Worm (Caenorhabditis elegans) whole organism, late embryonic: Measurements from ENCODE around the gene Y38F1A.2.

Experiments used
- C08G9.2 ChIP-seq: sonication (generic microtip); optimal IDR thresholded peaks from 2 replicates; lab custom pipeline; 2016; ENCODE audit warnings: mild to moderate bottlenecking, missing genetic modification characterization, moderate library complexity, missing compliant biosample characterization
- F13H6.1 ChIP-seq: sonication (generic microtip); optimal IDR thresholded peaks from 2 replicates; lab custom pipeline; 2016; ENCODE audit warnings: missing genetic modification characterization, missing compliant biosample characterization
- K09A11.1 ChIP-seq: sonication (generic microtip); optimal IDR thresholded peaks from 2 replicates; lab custom pipeline; 2017; ENCODE audit warnings: antibody characterized with exemption, mild to moderate bottlenecking, missing genetic modification characterization, missing compliant biosample characterization; ENCODE audit not compliant: insufficient read depth
- T23F11.4 ChIP-seq: fragments of 200-800 bp; sonication (Bioruptor generic); optimal IDR thresholded peaks from 2 replicates; lab custom pipeline; 2018; ENCODE audit warnings: mild to moderate bottlenecking, missing genetic modification characterization, missing compliant biosample characterization
- Y22D7AL.16 ChIP-seq: sonication (generic microtip); optimal IDR thresholded peaks from 2 replicates; lab custom pipeline; 2016; ENCODE audit warnings: missing genetic modification characterization, missing compliant biosample characterization
- ama-1 ChIP-seq: fragments of 150-350 bp; optimal IDR thresholded peaks from 2 replicates; lab custom pipeline; 2014
- ceh-14 ChIP-seq: sonication (generic microtip); optimal IDR thresholded peaks from 2 replicates; lab custom pipeline; 2016; ENCODE audit warnings: missing genotype, missing genetic modification characterization, missing compliant biosample characterization
- ceh-18 ChIP-seq: sonication (generic microtip); optimal IDR thresholded peaks from 2 replicates; lab custom pipeline; 2016; ENCODE audit warnings: missing genetic modification characterization, missing compliant biosample characterization
- ceh-19 ChIP-seq: fragments of 200-800 bp; sonication (Bioruptor generic); optimal IDR thresholded peaks from 2 replicates; lab custom pipeline; 2018; ENCODE audit warnings: mild to moderate bottlenecking, missing genetic modification characterization, missing compliant biosample characterization
- ceh-2 ChIP-seq: sonication (generic microtip); optimal IDR thresholded peaks from 2 replicates; lab custom pipeline; 2016; ENCODE audit warnings: missing genotype, missing genetic modification characterization, missing compliant biosample characterization
- ceh-22 ChIP-seq: sonication (generic microtip); optimal IDR thresholded peaks from 2 replicates; lab custom pipeline; 2017; ENCODE audit warnings: missing biosample characterization, missing genetic modification characterization
- ceh-24 ChIP-seq: sonication (generic microtip); optimal IDR thresholded peaks from 2 replicates; lab custom pipeline; 2016; ENCODE audit warnings: mild to moderate bottlenecking, missing genetic modification characterization, missing compliant biosample characterization
- ceh-30 ChIP-seq: fragments of 150-350 bp; optimal IDR thresholded peaks from 2 replicates; lab custom pipeline; 2014; ENCODE audit warnings: missing biosample characterization, missing genetic modification characterization
- ceh-31 ChIP-seq: sonication (generic microtip); optimal IDR thresholded peaks from 2 replicates; lab custom pipeline; 2016; ENCODE audit warnings: missing genetic modification characterization, missing compliant biosample characterization
- ceh-6 ChIP-seq: fragments of 200-800 bp; sonication (Bioruptor generic); optimal IDR thresholded peaks from 2 replicates; lab custom pipeline; 2018; ENCODE audit warnings: mild to moderate bottlenecking, missing genetic modification characterization, missing compliant biosample characterization
- che-1 ChIP-seq: sonication (generic microtip); optimal IDR thresholded peaks from 2 replicates; lab custom pipeline; 2016; ENCODE audit warnings: mild to moderate bottlenecking, missing genetic modification characterization, missing compliant biosample characterization
- dmd-4 ChIP-seq: sonication (generic microtip); optimal IDR thresholded peaks from 2 replicates; lab custom pipeline; 2016; ENCODE audit warnings: borderline replicate concordance, missing genetic modification characterization, missing compliant biosample characterization
- dve-1 ChIP-seq: sonication (generic microtip); optimal IDR thresholded peaks from 2 replicates; lab custom pipeline; 2017; ENCODE audit warnings: antibody characterized with exemption, mild to moderate bottlenecking, missing genetic modification characterization, missing compliant biosample characterization
- elt-2 ChIP-seq: sonication (generic microtip); optimal IDR thresholded peaks from 2 replicates; lab custom pipeline; 2016; ENCODE audit warnings: missing genetic modification reagents, missing genetic modification characterization, missing compliant biosample characterization
- eyg-1 ChIP-seq: sonication (generic microtip); optimal IDR thresholded peaks from 2 replicates; lab custom pipeline; 2016; ENCODE audit warnings: missing genotype, missing genetic modification characterization, missing compliant biosample characterization
- fax-1 ChIP-seq: sonication (generic microtip); optimal IDR thresholded peaks from 2 replicates; lab custom pipeline; 2016; ENCODE audit warnings: missing genotype, missing genetic modification characterization, missing compliant biosample characterization
- fkh-6 ChIP-seq: sonication (generic microtip); optimal IDR thresholded peaks from 2 replicates; lab custom pipeline; 2016; ENCODE audit warnings: missing genetic modification characterization, missing compliant biosample characterization
- hlh-13 ChIP-seq: fragments of 200-800 bp; sonication (Bioruptor generic); optimal IDR thresholded peaks from 2 replicates; lab custom pipeline; 2018; ENCODE audit warnings: mild to moderate bottlenecking, missing genetic modification characterization, missing compliant biosample characterization
- hlh-15 ChIP-seq: sonication (generic microtip); optimal IDR thresholded peaks from 2 replicates; lab custom pipeline; 2016; ENCODE audit warnings: missing genetic modification characterization, missing compliant biosample characterization
- hlh-30 ChIP-seq: sonication (generic microtip); optimal IDR thresholded peaks from 2 replicates; lab custom pipeline; 2017; ENCODE audit warnings: antibody characterized with exemption, missing genetic modification characterization, missing compliant biosample characterization; ENCODE audit not compliant: insufficient read depth
- lin-11 ChIP-seq: fragments of 200-800 bp; sonication (Bioruptor generic); optimal IDR thresholded peaks from 2 replicates; lab custom pipeline; 2018; ENCODE audit warnings: mild to moderate bottlenecking, missing genetic modification characterization, missing compliant biosample characterization
- mec-3 ChIP-seq: sonication (generic microtip); optimal IDR thresholded peaks from 2 replicates; lab custom pipeline; 2016; ENCODE audit warnings: borderline replicate concordance, missing genetic modification characterization, missing compliant biosample characterization
- nhr-232 ChIP-seq: sonication (generic microtip); optimal IDR thresholded peaks from 2 replicates; lab custom pipeline; 2016; ENCODE audit warnings: missing genetic modification characterization, missing compliant biosample characterization
- pag-3 ChIP-seq: sonication (generic microtip); optimal IDR thresholded peaks from 2 replicates; lab custom pipeline; 2016; ENCODE audit warnings: missing compliant biosample characterization, missing genetic modification characterization, borderline replicate concordance
- pat-9 ChIP-seq: fragments of 200-800 bp; sonication (Bioruptor generic); optimal IDR thresholded peaks from 2 replicates; lab custom pipeline; 2018; ENCODE audit warnings: mild to moderate bottlenecking, missing genetic modification characterization, moderate library complexity, missing compliant biosample characterization
- pax-1 ChIP-seq: fragments of 150-350 bp; optimal IDR thresholded peaks from 2 replicates; lab custom pipeline; 2014; ENCODE audit warnings: missing biosample characterization, missing genetic modification characterization
- pha-2 ChIP-seq: sonication (generic microtip); optimal IDR thresholded peaks from 2 replicates; lab custom pipeline; 2017; ENCODE audit warnings: mild to moderate bottlenecking, missing genetic modification characterization, missing compliant biosample characterization
- pha-4 ChIP-seq: fragments of 150-350 bp; optimal IDR thresholded peaks from 2 replicates; lab custom pipeline; 2018; ENCODE audit warnings: missing biosample characterization, missing genetic modification reagents, missing genetic modification characterization
- pqm-1 ChIP-seq: sonication (generic microtip); optimal IDR thresholded peaks from 2 replicates; lab custom pipeline; 2016; ENCODE audit warnings: missing genetic modification characterization, missing compliant biosample characterization
- ref-2 ChIP-seq: sonication (generic microtip); optimal IDR thresholded peaks from 2 replicates; lab custom pipeline; 2016; ENCODE audit warnings: missing genetic modification characterization, missing compliant biosample characterization
- rnt-1 ChIP-seq: sonication (generic microtip); optimal IDR thresholded peaks from 2 replicates; lab custom pipeline; 2016; ENCODE audit warnings: missing genetic modification characterization, missing compliant biosample characterization
- sdc-2 ChIP-seq: sonication (generic microtip); optimal IDR thresholded peaks from 2 replicates; lab custom pipeline; 2016; ENCODE audit warnings: missing genotype, missing genetic modification characterization, missing compliant biosample characterization
- sox-2 ChIP-seq: fragments of 200-800 bp; sonication (Bioruptor generic); IDR thresholded peaks from 2 replicates; pipeline ENCODE4 v1.3.6; 2022; ENCODE audit warnings: missing genetic modification reagents, missing genetic modification characterization, missing compliant biosample characterization
- syd-9 ChIP-seq: sonication (generic microtip); optimal IDR thresholded peaks from 2 replicates; lab custom pipeline; 2016; ENCODE audit warnings: mild to moderate bottlenecking, missing genetic modification characterization, moderate library complexity, missing compliant biosample characterization
- tbx-2 ChIP-seq: sonication (generic microtip); optimal IDR thresholded peaks from 2 replicates; lab custom pipeline; 2016; ENCODE audit warnings: missing genetic modification characterization, missing compliant biosample characterization
- tbx-7 ChIP-seq: sonication (generic microtip); optimal IDR thresholded peaks from 2 replicates; lab custom pipeline; 2016; ENCODE audit warnings: missing genotype, missing genetic modification characterization, missing compliant biosample characterization
- ttx-3 ChIP-seq: sonication (generic microtip); optimal IDR thresholded peaks from 2 replicates; lab custom pipeline; 2016; ENCODE audit warnings: missing genetic modification reagents, missing genetic modification characterization, missing compliant biosample characterization
- unc-3 ChIP-seq, 2 experiments: fragments of 200-800 bp in 1 of 2; sonication (Bioruptor generic) in 1 of 2; sonication (generic microtip) in 1 of 2; conservative IDR thresholded peaks in 1 of 2; optimal IDR thresholded peaks in 1 of 2; 2 replicates each; pipeline versions ENCODE4 v1.3.6 to Lab custom; 2016 to 2022; ENCODE audit warnings: missing compliant biosample characterization in 2 of 2, missing genetic modification characterization in 2 of 2, missing genetic modification reagents in 1 of 2
- unc-55 ChIP-seq: sonication (generic microtip); optimal IDR thresholded peaks from 2 replicates; lab custom pipeline; 2017; ENCODE audit warnings: missing biosample characterization, missing genetic modification reagents, missing genetic modification characterization
- unc-86 ChIP-seq: sonication (generic microtip); optimal IDR thresholded peaks from 2 replicates; lab custom pipeline; 2016; ENCODE audit warnings: missing genetic modification characterization, missing compliant biosample characterization
- zip-5 ChIP-seq: sonication (generic microtip); optimal IDR thresholded peaks from 2 replicates; lab custom pipeline; 2016; ENCODE audit warnings: missing genetic modification characterization, missing compliant biosample characterization

Gene Y38F1A.2

ce11 chrII:12944587-12945126 lies 10.1 kb upstream of the Y38F1A.2 start (continued):
- TF ChIP-seq pag-3 (no peak), sox-2 (GFP tag; lab: Robert Waterston, UW) (peak; percentile 31; the same call in 1 of the 2 replicates), fax-1 (no peak), pha-2 (tag; lab: Kevin White, UChicago) (peak; percentile 78), che-1 (no peak), pat-9 (tag; lab: Kevin White, UChicago) (peak; percentile 34), dve-1 (tag; lab: Kevin White, UChicago) (peak; percentile 35), F13H6.1 (tag; lab: Kevin White, UChicago) (peak; percentile 37), ceh-2 (tag; lab: Kevin White, UChicago) (peak; percentile 47), dmd-4 (tag; lab: Kevin White, UChicago) (no peak), ceh-6 (GFP tag; lab: Kevin White, UChicago) (peak; percentile 24), T23F11.4 (no peak), ceh-19 (GFP tag; lab: Kevin White, UChicago) (no peak), ceh-31 (tag; lab: Kevin White, UChicago) (peak; percentile 74), ttx-3 (tag; lab: Kevin White, UChicago) (no peak), fkh-6 (tag; lab: Kevin White, UChicago) (no peak), hlh-30 (tag; lab: Kevin White, UChicago) (peak; percentile 78), ceh-14 (tag; lab: Kevin White, UChicago) (no peak)

- TF ChIP-seq fax-1: no peak
- no peak for TF ChIP-seq ceh-22 (tag; lab: Kevin White, UChicago)
- TF ChIP-seq che-1: no peak
- TF ChIP-seq pax-1 (tag; lab: Kevin White, UChicago): no peak
- TF ChIP-seq pha-4 (tag; lab: Kevin White, UChicago): no peak
- TF ChIP-seq elt-2 (tag; lab: Kevin White, UChicago): no peak
- TF ChIP-seq pqm-1: no peak
- no peak for TF ChIP-seq hlh-30 (tag; lab: Kevin White, UChicago)
- no peak for TF ChIP-seq eyg-1
- no peak for TF ChIP-seq K09A11.1 (tag; lab: Kevin White, UChicago)
- no peak for TF ChIP-seq ttx-3 (tag; lab: Kevin White, UChicago)
- no peak for TF ChIP-seq unc-3 (GFP tag; conservative IDR thresholded peaks at IDR 0.05; lab: Robert Waterston, UW)
- no peak for TF ChIP-seq unc-3 (tag; optimal IDR thresholded peaks at IDR 0.05; lab: Kevin White, UChicago)
- no peak for TF ChIP-seq ref-2 (tag; lab: Kevin White, UChicago)
- no peak for TF ChIP-seq ama-1 (lab: Kevin White, UChicago)
- TF ChIP-seq hlh-15 (tag; lab: Kevin White, UChicago): no peak
- TF ChIP-seq hlh-13 (GFP tag; lab: Kevin White, UChicago): no peak
- TF ChIP-seq, all 69 proteins: peak for 0
Measured at ce11 chrII:12948158-12948557, 6.6 kb upstream of the Y38F1A.2 start, which contains the start of gene F58G1.7. Gene F58G1.7, minus strand, starts transcription at chrII:12948258.

ce11 chrII:12953297-12953696 lies 1.5 kb upstream of the Y38F1A.2 start:
- TF ChIP-seq ceh-31 (tag; lab: Kevin White, UChicago) (peak; percentile 0), elt-2 (tag; lab: Kevin White, UChicago) (peak; percentile 6), lin-11 (tag; lab: Kevin White, UChicago) (no peak), tbx-7 (tag; lab: Kevin White, UChicago) (no peak), eyg-1 (no peak), ceh-22 (tag; lab: Kevin White, UChicago) (no peak), mec-3 (tag; lab: Kevin White, UChicago) (no peak), rnt-1 (tag; lab: Kevin White, UChicago) (peak; percentile 43), C08G9.2 (tag; lab: Kevin White, UChicago) (no peak), syd-9 (tag; lab: Kevin White, UChicago) (no peak), ceh-18 (tag; lab: Kevin White, UChicago) (peak; percentile 9), sdc-2 (tag; lab: Kevin White, UChicago) (no peak), nhr-232 (no peak), Y22D7AL.16 (tag; lab: Kevin White, UChicago) (no peak), pat-9 (tag; lab: Kevin White, UChicago) (no peak), tbx-2 (tag; lab: Kevin White, UChicago) (peak; percentile 35), unc-86 (no peak), ceh-30 (tag; lab: Kevin White, UChicago) (no peak), unc-55 (GFP tag; lab: Kevin White, UChicago) (peak; percentile 67), ceh-24 (tag; lab: Kevin White, UChicago) (no peak), zip-5 (tag; lab: Kevin White, UChicago) (no peak), sox-2 (GFP tag; lab: Robert Waterston, UW) (no peak)
